Worm (Caenorhabditis elegans): ENCODE measurements around the gene K10G4.3.

ce11 chrV:17215602-17216001 is 49.2 kb downstream of the K10G4.3 start:
- no peak for TF ChIP-seq hlh-30 (tag; optimal IDR thresholded peaks at IDR 0.05; ENCODE audit: insufficient read depth)
- no peak for TF ChIP-seq lin-11 (tag; optimal IDR thresholded peaks at IDR 0.05)
- no peak for TF ChIP-seq ceh-6 (GFP tag; optimal IDR thresholded peaks at IDR 0.05)
- TF ChIP-seq dve-1 (tag; optimal IDR thresholded peaks at IDR 0.05), result no peak
